Worm (Caenorhabditis elegans): ENCODE results near the gene ugt-39.

- no peak for TF ChIP-seq ztf-23 (GFP tag; IDR thresholded peaks at IDR 0.05)
- no peak for TF ChIP-seq med-1 (GFP tag; optimal IDR thresholded peaks at IDR 0.05; ENCODE audit: insufficient read depth)
- TF ChIP-seq klf-2 (GFP tag; conservative IDR thresholded peaks at IDR 0.05): no peak
- TF ChIP-seq ztf-29 (GFP tag; IDR thresholded peaks at IDR 0.05): no peak
- TF ChIP-seq ref-1 (GFP tag; conservative IDR thresholded peaks at IDR 0.05): no peak
- no peak for TF ChIP-seq flt-1 (GFP tag; IDR thresholded peaks at IDR 0.05)
Observed at ce11 chrV:7175201-7175600, 18.3 kb downstream of the ugt-39 start, which contains the start of gene lgc-39.
